Worm (Caenorhabditis elegans): Measurements from ENCODE around the gene gcy-12.

The gcy-12 gene

DNA sequence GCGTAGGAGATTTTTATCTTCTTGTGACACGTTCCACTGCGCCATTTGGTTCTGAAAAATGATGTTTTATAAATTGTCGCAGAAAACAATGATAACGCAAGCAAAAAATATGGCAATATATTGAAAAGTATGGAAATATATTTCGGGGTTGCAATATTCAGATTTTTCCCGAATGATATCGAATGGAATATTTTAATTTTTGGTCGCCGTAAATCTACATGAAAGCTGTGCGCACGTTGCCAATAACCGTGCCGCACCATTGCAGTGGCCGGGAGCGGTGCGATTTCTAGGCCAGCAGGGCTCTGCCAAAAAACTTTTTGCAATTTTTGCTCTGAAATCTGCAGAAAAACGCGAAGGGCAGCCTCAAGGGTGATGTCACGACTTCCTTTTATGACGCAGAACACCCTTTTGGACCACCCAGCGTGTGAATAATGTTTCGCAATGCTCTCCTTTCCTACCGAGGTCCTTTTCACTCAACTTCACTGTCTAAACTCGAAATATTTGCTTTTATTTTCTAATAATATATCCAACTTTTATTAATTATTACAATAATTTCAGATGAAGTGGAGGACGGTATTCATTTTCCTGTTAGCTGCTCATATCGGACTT, 46.4 kb downstream of the gcy-12 start, which contains the start of the genes F09E5.11 and bmy-1:
F09E5.11 (minus strand) TSS at position 51 of the 609 bp plus-strand sequence.
bmy-1 (plus strand) TSS at position 559 of the 609 bp plus-strand sequence.
- TF ChIP-seq nhr-10 (tag; optimal IDR thresholded peaks at IDR 0.05) (no peak), peb-1 (tag; optimal IDR thresholded peaks at IDR 0.05) (no peak), nhr-11 (tag; optimal IDR thresholded peaks at IDR 0.05) (no peak), mbf-1 (tag; optimal IDR thresholded peaks at IDR 0.05) (no peak), lsy-2 (tag; optimal IDR thresholded peaks at IDR 0.05) (peak; percentile 59 to 85), ztf-1 (GFP tag; conservative IDR thresholded peaks at IDR 0.05) (no peak), egl-27 (tag; optimal IDR thresholded peaks at IDR 0.05) (no peak), F13H6.1 (tag; optimal IDR thresholded peaks at IDR 0.05) (peak; percentile 83), nhr-23 (tag; optimal IDR thresholded peaks at IDR 0.05) (no peak), alr-1 (tag; optimal IDR thresholded peaks at IDR 0.05) (no peak), nhr-77 (tag; optimal IDR thresholded peaks at IDR 0.05) (no peak), ZK546.5 (tag; optimal IDR thresholded peaks at IDR 0.05) (peak; percentile 29), lin-11 (tag; optimal IDR thresholded peaks at IDR 0.05) (peak; percentile 89), nhr-25 (tag; optimal IDR thresholded peaks at IDR 0.05) (peak; percentile 53), nhr-6 (tag; optimal IDR thresholded peaks at IDR 0.05) (no peak), mab-5 (tag; optimal IDR thresholded peaks at IDR 0.05) (peak; percentile 56), skn-1 (tag; optimal IDR thresholded peaks at IDR 0.05) (peak; percentile 41), elt-3 (tag; optimal IDR thresholded peaks at IDR 0.05) (no peak), nhr-12 (tag; optimal IDR thresholded peaks at IDR 0.05) (no peak), aly-2 (tag; optimal IDR thresholded peaks at IDR 0.05) (no peak), fos-1 (tag; optimal IDR thresholded peaks at IDR 0.05) (peak; percentile 56), zag-1 (tag; optimal IDR thresholded peaks at IDR 0.05) (peak; percentile 72), crh-2 (tag; optimal IDR thresholded peaks at IDR 0.05) (peak; percentile 81), ama-1 (optimal IDR thresholded peaks at IDR 0.05) (no peak), ceh-82 (tag; optimal IDR thresholded peaks at IDR 0.05) (peak; percentile 43), C34F6.9 (tag; optimal IDR thresholded peaks at IDR 0.05) (peak; percentile 84), blmp-1 (tag; optimal IDR thresholded peaks at IDR 0.05; ENCODE audit: insufficient read depth) (peak; percentile 10), nhr-129 (tag; optimal IDR thresholded peaks at IDR 0.05) (peak; percentile 80), sma-9 (GFP tag; optimal IDR thresholded peaks at IDR 0.05) (peak; percentile 79), sma-9 (tag; optimal IDR thresholded peaks at IDR 0.05) (no peak), sem-4 (tag; optimal IDR thresholded peaks at IDR 0.05) (peak; percentile 76), gmeb-1 (tag; optimal IDR thresholded peaks at IDR 0.05) (peak; percentile 83), snpc-4 (tag; optimal IDR thresholded peaks at IDR 0.05) (peak; percentile 54), dmd-4 (tag; optimal IDR thresholded peaks at IDR 0.05) (no peak), sma-3 (GFP tag; optimal IDR thresholded peaks at IDR 0.05) (peak; percentile 83), ztf-11 (tag; optimal IDR thresholded peaks at IDR 0.05) (no peak), mdl-1 (tag; optimal IDR thresholded peaks at IDR 0.05) (peak in 1 of 2 experiments; percentile 51), nhr-237 (tag; optimal IDR thresholded peaks at IDR 0.05) (peak; percentile 52), nhr-21 (tag; optimal IDR thresholded peaks at IDR 0.05) (peak; percentile 64), ceh-16 (tag; optimal IDR thresholded peaks at IDR 0.05) (peak; percentile 19), unc-55 (GFP tag; optimal IDR thresholded peaks at IDR 0.05) (peak; percentile 94), lin-39 (tag; optimal IDR thresholded peaks at IDR 0.05) (no peak), Y55F3AM.14 (GFP tag; optimal IDR thresholded peaks at IDR 0.05) (peak; percentile 61), elt-1 (tag; optimal IDR thresholded peaks at IDR 0.05) (no peak), ztf-4 (tag; optimal IDR thresholded peaks at IDR 0.05) (peak; percentile 63), unc-39 (tag; optimal IDR thresholded peaks at IDR 0.05) (no peak), R02D3.7 (tag; optimal IDR thresholded peaks at IDR 0.05) (peak; percentile 87), unc-62 (GFP tag; optimal IDR thresholded peaks at IDR 0.05) (no peak), lin-13 (GFP tag; optimal IDR thresholded peaks at IDR 0.05) (peak; percentile 86)
